Worm (Caenorhabditis elegans) whole organism, L2 larva: Measurements from ENCODE around the gene nex-4.

Experiments used
- C34F6.9 ChIP-seq: fragments of 150-350 bp; optimal IDR thresholded peaks from 2 replicates; lab custom pipeline; 2014; ENCODE audit warnings: missing biosample characterization, missing genetic modification characterization
- F13H6.1 ChIP-seq: sonication (generic microtip); optimal IDR thresholded peaks from 2 replicates; lab custom pipeline; 2016; ENCODE audit warnings: missing genetic modification characterization, missing compliant biosample characterization
- R02D3.7 ChIP-seq: fragments of 150-350 bp; optimal IDR thresholded peaks from 2 replicates; lab custom pipeline; 2014; ENCODE audit warnings: missing biosample characterization, missing genetic modification characterization
- Y55F3AM.14 ChIP-seq: fragments of 200-800 bp; sonication (Bioruptor generic); optimal IDR thresholded peaks from 2 replicates; lab custom pipeline; 2018; ENCODE audit warnings: mild to moderate bottlenecking, missing genetic modification characterization, missing compliant biosample characterization
- ZK546.5 ChIP-seq: sonication (generic microtip); optimal IDR thresholded peaks from 2 replicates; lab custom pipeline; 2017; ENCODE audit warnings: missing biosample characterization, missing genetic modification characterization
- aly-2 ChIP-seq: fragments of 150-350 bp; optimal IDR thresholded peaks from 2 replicates; lab custom pipeline; 2014; ENCODE audit warnings: missing biosample characterization, missing genetic modification characterization
- ama-1 ChIP-seq: fragments of 150-350 bp; optimal IDR thresholded peaks from 2 replicates; lab custom pipeline; 2018; ENCODE audit warnings: inconsistent platforms
- ceh-16 ChIP-seq: fragments of 150-350 bp; optimal IDR thresholded peaks from 2 replicates; lab custom pipeline; 2014; ENCODE audit warnings: missing biosample characterization, missing genetic modification characterization
- crh-2 ChIP-seq: sonication (generic microtip); optimal IDR thresholded peaks from 2 replicates; lab custom pipeline; 2017; ENCODE audit warnings: missing biosample characterization, missing genetic modification characterization
- dmd-4 ChIP-seq: sonication (generic microtip); optimal IDR thresholded peaks from 2 replicates; lab custom pipeline; 2017; ENCODE audit warnings: missing biosample characterization, missing genetic modification characterization
- egl-27 ChIP-seq: sonication (generic microtip); optimal IDR thresholded peaks from 3 replicates; lab custom pipeline; 2017; ENCODE audit warnings: missing biosample characterization, missing genetic modification reagents, missing genetic modification characterization
- elt-1 ChIP-seq: fragments of 150-350 bp; optimal IDR thresholded peaks from 2 replicates; lab custom pipeline; 2014; ENCODE audit warnings: missing biosample characterization, missing genetic modification characterization
- elt-3 ChIP-seq: sonication (generic microtip); optimal IDR thresholded peaks from 2 replicates; lab custom pipeline; 2017; ENCODE audit warnings: missing biosample characterization, missing genetic modification characterization
- gmeb-1 ChIP-seq: fragments of 150-350 bp; optimal IDR thresholded peaks from 2 replicates; lab custom pipeline; 2014; ENCODE audit warnings: missing biosample characterization, missing genetic modification characterization
- lin-11 ChIP-seq: fragments of 150-350 bp; sonication (generic microtip); optimal IDR thresholded peaks from 2 replicates; lab custom pipeline; 2014; ENCODE audit warnings: missing biosample characterization, missing genetic modification characterization, inconsistent platforms, mixed read lengths
- lin-13 ChIP-seq: fragments of 150-350 bp; optimal IDR thresholded peaks from 2 replicates; lab custom pipeline; 2014; ENCODE audit warnings: missing biosample characterization, missing genetic modification reagents, missing genetic modification characterization
- lsy-2 ChIP-seq, 2 experiments: fragments of 150-350 bp in 1 of 2; sonication (generic microtip) in 1 of 2; optimal IDR thresholded peaks; 2 replicates each; lab custom pipeline; 2014 to 2017; ENCODE audit warnings: missing biosample characterization in 2 of 2, missing genetic modification characterization in 2 of 2
- mab-5 ChIP-seq: fragments of 150-350 bp; optimal IDR thresholded peaks from 2 replicates; lab custom pipeline; 2014; ENCODE audit warnings: missing biosample characterization, missing genetic modification characterization
- mbf-1 ChIP-seq: sonication (generic microtip); optimal IDR thresholded peaks from 2 replicates; lab custom pipeline; 2017; ENCODE audit warnings: missing biosample characterization, missing genetic modification characterization
- mdl-1 ChIP-seq, 2 experiments: fragments of 150-350 bp in 1 of 2; sonication (generic microtip) in 1 of 2; optimal IDR thresholded peaks; 2 replicates each; lab custom pipeline; 2017; ENCODE audit warnings: missing biosample characterization in 2 of 2, missing genetic modification characterization in 2 of 2
- nhr-10 ChIP-seq: sonication (generic microtip); optimal IDR thresholded peaks from 2 replicates; lab custom pipeline; 2017; ENCODE audit warnings: missing biosample characterization, missing genetic modification characterization
- nhr-11 ChIP-seq: fragments of 150-350 bp; optimal IDR thresholded peaks from 2 replicates; lab custom pipeline; 2014; ENCODE audit warnings: missing biosample characterization, missing genetic modification characterization
- nhr-12 ChIP-seq: fragments of 150-350 bp; optimal IDR thresholded peaks from 2 replicates; lab custom pipeline; 2014; ENCODE audit warnings: missing biosample characterization, missing genetic modification characterization
- nhr-129 ChIP-seq: fragments of 150-350 bp; optimal IDR thresholded peaks from 2 replicates; lab custom pipeline; 2014; ENCODE audit warnings: missing biosample characterization, missing genetic modification characterization
- nhr-21 ChIP-seq: fragments of 150-350 bp; optimal IDR thresholded peaks from 2 replicates; lab custom pipeline; 2014; ENCODE audit warnings: missing biosample characterization, missing genetic modification characterization
- nhr-23 ChIP-seq: fragments of 150-350 bp; optimal IDR thresholded peaks from 2 replicates; lab custom pipeline; 2014; ENCODE audit warnings: missing biosample characterization, missing genetic modification reagents, missing genetic modification characterization
- nhr-237 ChIP-seq: fragments of 150-350 bp; optimal IDR thresholded peaks from 2 replicates; lab custom pipeline; 2014; ENCODE audit warnings: missing biosample characterization, missing genetic modification characterization
- nhr-25 ChIP-seq: fragments of 150-350 bp; sonication (generic microtip); optimal IDR thresholded peaks from 3 replicates; lab custom pipeline; 2014; ENCODE audit warnings: missing biosample characterization, missing genetic modification characterization
- nhr-6 ChIP-seq: fragments of 150-350 bp; optimal IDR thresholded peaks from 2 replicates; lab custom pipeline; 2014; ENCODE audit warnings: missing biosample characterization, missing genetic modification characterization
- nhr-77 ChIP-seq: fragments of 150-350 bp; optimal IDR thresholded peaks from 2 replicates; lab custom pipeline; 2014; ENCODE audit warnings: missing biosample characterization, missing genetic modification characterization
- peb-1 ChIP-seq: fragments of 150-350 bp; optimal IDR thresholded peaks from 2 replicates; lab custom pipeline; 2014; ENCODE audit warnings: missing biosample characterization, missing genetic modification characterization
- sem-4 ChIP-seq: fragments of 150-350 bp; optimal IDR thresholded peaks from 2 replicates; lab custom pipeline; 2014; ENCODE audit warnings: missing biosample characterization, missing genetic modification reagents, missing genetic modification characterization
- skn-1 ChIP-seq: sonication (generic microtip); optimal IDR thresholded peaks from 2 replicates; lab custom pipeline; 2017; ENCODE audit warnings: missing biosample characterization, missing genetic modification characterization
- sma-9 ChIP-seq, 2 experiments: fragments of 150-350 bp in 1 of 2; sonication (generic microtip) in 1 of 2; optimal IDR thresholded peaks; 2 replicates each; lab custom pipeline; 2014 to 2016; ENCODE audit warnings: missing genetic modification characterization in 2 of 2, mild to moderate bottlenecking in 1 of 2, missing biosample characterization in 1 of 2, missing compliant biosample characterization in 1 of 2, missing genetic modification reagents in 1 of 2, moderate library complexity in 1 of 2
- snpc-4 ChIP-seq: fragments of 150-350 bp; optimal IDR thresholded peaks from 2 replicates; lab custom pipeline; 2014; ENCODE audit warnings: missing biosample characterization, missing genetic modification characterization
- unc-39 ChIP-seq: fragments of 150-350 bp; optimal IDR thresholded peaks from 2 replicates; lab custom pipeline; 2014; ENCODE audit warnings: missing biosample characterization, missing genetic modification characterization
- unc-55 ChIP-seq: fragments of 150-350 bp; sonication (generic microtip); optimal IDR thresholded peaks from 3 replicates; lab custom pipeline; 2014; ENCODE audit warnings: missing biosample characterization, missing genetic modification reagents, missing genetic modification characterization
- unc-62 ChIP-seq: fragments of 150-350 bp; optimal IDR thresholded peaks from 2 replicates; lab custom pipeline; 2014; ENCODE audit warnings: missing biosample characterization, missing genetic modification reagents, missing genetic modification characterization
- ztf-1 ChIP-seq: fragments of 200-800 bp; sonication (Bioruptor generic); conservative IDR thresholded peaks from 2 replicates; pipeline ENCODE4 v1.3.6; 2022; ENCODE audit warnings: missing genetic modification characterization, missing compliant biosample characterization
- ztf-11 ChIP-seq: sonication (generic microtip); optimal IDR thresholded peaks from 2 replicates; lab custom pipeline; 2017; ENCODE audit warnings: missing biosample characterization, missing genetic modification characterization
- ztf-4 ChIP-seq: fragments of 150-350 bp; optimal IDR thresholded peaks from 2 replicates; lab custom pipeline; 2014; ENCODE audit warnings: missing biosample characterization, missing genetic modification characterization

The nex-4 gene

DNA sequence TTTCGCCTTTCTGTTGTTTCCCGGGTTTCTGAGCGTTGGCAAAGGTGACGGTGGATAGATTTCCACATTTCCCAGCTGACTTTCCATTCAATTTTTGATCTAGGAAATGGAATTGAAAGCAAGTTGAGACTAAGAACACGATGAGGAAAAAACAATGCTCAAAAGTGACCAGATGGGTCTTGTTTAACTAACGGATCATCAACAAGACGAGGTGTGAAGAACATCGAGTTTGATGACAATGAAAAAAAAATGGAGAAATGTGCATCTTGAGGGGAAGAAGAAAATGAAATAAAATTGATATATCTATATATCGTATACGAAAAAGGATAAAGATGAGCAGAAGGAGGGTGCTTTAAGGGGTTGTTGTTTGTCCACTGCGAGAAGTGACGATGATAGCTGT is 26.3 kb downstream of the nex-4 start, which contains the start of gene T19H12.6:
Gene T19H12.6 (minus strand): TSS at position 101 of the 400 bp plus-strand sequence.
- TF ChIP-seq nhr-25, result no peak
- no peak for TF ChIP-seq aly-2 (tag; lab: Kevin White, UChicago)
- no peak for TF ChIP-seq mab-5 (tag; lab: Kevin White, UChicago)
- no peak for TF ChIP-seq ceh-16 (tag; lab: Kevin White, UChicago)
- TF ChIP-seq snpc-4 (tag; lab: Kevin White, UChicago), result no peak
- TF ChIP-seq nhr-237 (tag; lab: Kevin White, UChicago), result no peak
- no peak for TF ChIP-seq nhr-129 (tag; lab: Kevin White, UChicago)
- TF ChIP-seq ztf-11 (tag; lab: Kevin White, UChicago), result no peak

DNA sequence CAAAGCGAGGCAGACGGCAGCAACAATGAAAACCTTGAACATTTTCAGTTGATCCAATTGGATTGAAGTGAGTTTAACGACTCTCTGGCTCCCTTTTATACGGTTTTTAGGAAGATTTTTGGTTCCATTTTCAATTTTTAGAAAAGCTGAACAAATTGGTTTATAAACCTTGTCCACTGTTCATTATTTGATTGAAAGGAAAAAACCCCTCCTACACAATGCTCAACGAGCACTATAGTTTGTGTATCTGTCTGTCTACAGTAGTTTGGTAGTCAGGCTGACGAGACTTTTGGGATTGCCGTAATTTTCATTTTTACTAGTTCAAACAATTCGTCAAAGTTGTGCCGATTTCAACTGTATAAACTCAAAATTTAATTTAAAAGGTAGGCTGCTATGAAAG is 28.0 kb downstream of the nex-4 start, which contains the start of gene T19H12.15:
Gene T19H12.15 (minus strand): TSS at position 101 of the 400 bp plus-strand sequence.
- TF ChIP-seq nhr-129 (tag; lab: Kevin White, UChicago) (no peak), ztf-1 (no peak), elt-3 (no peak), mab-5 (tag; lab: Kevin White, UChicago) (no peak), aly-2 (tag; lab: Kevin White, UChicago) (no peak), lsy-2 (tag; optimal IDR thresholded peaks at IDR 0.05; lab: Kevin White, UChicago) (no peak), nhr-237 (tag; lab: Kevin White, UChicago) (no peak), crh-2 (tag; lab: Kevin White, UChicago) (no peak), ama-1 (no peak), nhr-6 (no peak)

DNA sequence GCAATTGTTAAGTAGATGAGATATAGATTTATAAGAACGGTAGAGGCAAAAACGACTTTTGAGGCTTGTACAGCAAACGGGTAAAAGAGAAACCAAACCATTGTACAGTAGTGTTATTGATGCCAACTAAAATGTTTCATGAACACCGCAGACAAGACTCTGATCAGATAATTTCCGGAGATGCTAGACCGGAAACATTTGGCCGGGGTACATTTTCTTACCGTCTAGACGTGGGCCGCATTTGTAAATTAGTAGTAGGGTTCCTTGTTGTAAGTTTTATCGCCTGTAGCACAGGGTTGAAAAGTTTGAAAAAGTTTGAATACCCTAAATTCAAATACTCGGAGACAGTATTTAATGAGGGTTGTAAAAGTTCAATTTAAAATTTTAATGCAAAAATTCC is 30.1 kb downstream of the nex-4 start, which contains the start of gene str-32:
Gene str-32 (minus strand): TSS at position 101 of the 400 bp plus-strand sequence.
- TF ChIP-seq unc-55 (no peak), R02D3.7 (tag; lab: Kevin White, UChicago) (no peak), nhr-12 (tag; lab: Kevin White, UChicago) (no peak), nhr-11 (tag; lab: Kevin White, UChicago) (no peak), aly-2 (tag; lab: Kevin White, UChicago) (no peak), nhr-23 (tag; lab: Kevin White, UChicago) (no peak), Y55F3AM.14 (GFP tag; lab: Kevin White, UChicago) (no peak)

DNA sequence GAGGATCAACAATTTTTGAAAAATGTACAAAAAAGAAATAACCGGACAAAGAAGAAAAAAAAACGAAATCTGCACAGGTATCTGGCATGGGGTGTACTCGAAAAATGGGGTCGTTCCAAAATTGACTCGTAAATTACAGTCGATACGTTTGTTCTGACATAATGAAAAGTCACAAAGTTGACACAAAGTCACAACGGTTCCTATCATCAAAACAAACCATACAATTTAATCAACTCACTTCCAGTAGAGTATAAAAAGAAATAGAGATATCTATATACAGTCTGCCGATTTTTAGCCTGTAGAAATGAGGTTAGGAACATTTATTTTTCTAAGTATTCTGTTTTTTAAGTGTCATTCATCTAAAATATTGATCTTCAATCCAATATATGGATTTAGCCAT is 33.3 kb downstream of the nex-4 start, which contains the start of gene T19H12.12:
Gene T19H12.12 (plus strand): TSS at position 301 of the 400 bp plus-strand sequence.
- TF ChIP-seq nhr-23 (tag; lab: Kevin White, UChicago) (no peak), unc-62 (GFP tag; lab: Kevin White, UChicago) (no peak), lsy-2 (tag; optimal IDR thresholded peaks at IDR 0.05; lab: Kevin White, UChicago) (no peak), skn-1 (tag; lab: Kevin White, UChicago) (no peak), C34F6.9 (tag; lab: Kevin White, UChicago) (no peak), mab-5 (tag; lab: Kevin White, UChicago) (no peak), nhr-129 (tag; lab: Kevin White, UChicago) (no peak), nhr-10 (tag; lab: Kevin White, UChicago) (no peak), peb-1 (tag; lab: Kevin White, UChicago) (no peak), sma-9 (GFP tag; optimal IDR thresholded peaks at IDR 0.05; lab: Kevin White, UChicago) (no peak), sma-9 (tag; optimal IDR thresholded peaks at IDR 0.05; lab: Kevin White, UChicago) (no peak), mdl-1 (tag; optimal IDR thresholded peaks at IDR 0.05; lab: Kevin White, UChicago) (no peak), egl-27 (tag; lab: Kevin White, UChicago) (no peak), nhr-77 (tag; lab: Kevin White, UChicago) (no peak), lin-13 (GFP tag; lab: Kevin White, UChicago) (no peak), ZK546.5 (no peak), dmd-4 (tag; lab: Kevin White, UChicago) (no peak), lin-11 (tag; lab: Kevin White, UChicago) (no peak), ztf-4 (tag; lab: Kevin White, UChicago) (no peak), ztf-1 (no peak)

DNA sequence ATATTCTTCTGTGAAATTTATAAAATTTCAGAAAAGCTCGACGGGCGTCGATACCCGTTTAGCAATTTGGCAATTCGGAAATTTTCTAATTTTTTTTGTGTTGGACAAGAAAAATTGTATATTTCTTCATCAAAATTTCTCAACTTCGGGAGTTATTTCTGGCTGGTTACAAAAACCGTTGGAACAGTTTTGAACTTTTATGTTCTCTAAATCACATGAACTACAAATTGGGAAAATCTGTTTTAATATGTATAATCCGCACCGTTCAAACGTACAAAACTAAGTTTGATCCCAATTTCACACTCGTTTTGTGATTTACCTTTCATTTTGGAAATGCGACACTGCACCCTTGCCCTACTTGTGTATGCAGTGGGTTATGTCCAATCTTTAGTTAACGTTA is 34.1 kb downstream of the nex-4 start, which contains the start of gene T19H12.3:
Gene T19H12.3 (plus strand): TSS at position 301 of the 400 bp plus-strand sequence.
- TF ChIP-seq F13H6.1 (tag; lab: Kevin White, UChicago) (no peak), mbf-1 (tag; lab: Kevin White, UChicago) (no peak), elt-1 (tag; lab: Kevin White, UChicago) (no peak), elt-3 (no peak), nhr-10 (tag; lab: Kevin White, UChicago) (no peak), nhr-23 (tag; lab: Kevin White, UChicago) (no peak), nhr-21 (tag; lab: Kevin White, UChicago) (no peak), crh-2 (tag; lab: Kevin White, UChicago) (no peak), skn-1 (tag; lab: Kevin White, UChicago) (no peak), ztf-4 (tag; lab: Kevin White, UChicago) (no peak), ceh-16 (tag; lab: Kevin White, UChicago) (no peak), gmeb-1 (tag; lab: Kevin White, UChicago) (no peak), unc-39 (tag; lab: Kevin White, UChicago) (no peak), sem-4 (tag; lab: Kevin White, UChicago) (no peak), nhr-25 (no peak), lsy-2 (tag; optimal IDR thresholded peaks at IDR 0.05; lab: Kevin White, UChicago) (no peak)
